Fruit fly (Drosophila melanogaster) whole organism, pupa: ENCODE results near the gene Trf5.

Source experiments
- CG10348 ChIP-seq: fragments of 200-800 bp; sonication (Bioruptor generic); IDR thresholded peaks from 2 replicates; pipeline ENCODE4 v1.3.6; 2022; ENCODE audit warnings: missing biosample characterization, missing genetic modification characterization
- CG14655 ChIP-seq: fragments of 200-800 bp; sonication (Bioruptor generic); optimal IDR thresholded peaks from 3 replicates; lab custom pipeline; 2017; ENCODE audit warnings: mild to moderate bottlenecking, missing biosample characterization, missing genetic modification reagents, missing genetic modification characterization
- EcR ChIP-seq: fragments of 200-800 bp; sonication (Bioruptor generic); optimal IDR thresholded peaks from 3 replicates; lab custom pipeline; 2019; ENCODE audit warnings: missing biosample characterization, missing genetic modification characterization, mild to moderate bottlenecking, moderate library complexity, missing genetic modification reagents

DNA sequence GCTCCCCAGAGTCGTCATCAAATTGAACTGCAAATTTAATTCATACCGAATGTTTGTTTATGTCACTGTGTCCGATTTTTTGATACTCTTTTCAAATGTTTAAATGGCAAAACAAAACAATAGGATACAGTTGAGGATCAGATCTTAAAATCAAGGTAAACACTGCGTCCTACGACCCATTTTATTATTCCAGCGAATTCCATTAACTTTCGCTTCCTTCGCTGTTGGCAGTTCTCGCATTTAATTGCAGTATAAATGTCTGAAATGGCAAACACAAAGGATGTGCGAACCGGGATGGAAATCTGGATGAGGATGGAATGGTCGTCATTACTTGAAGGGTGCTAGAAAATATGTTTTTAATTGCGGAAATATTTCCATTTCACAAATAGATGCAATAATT is 43.9 kb downstream of the Trf5 start, which contains the start of gene CG33125:
- TF ChIP-seq CG10348 (GFP tag; lab: Robert Waterston, UW) (no peak), CG14655 (GFP tag; lab: Kevin White, UChicago) (no peak), EcR (no peak)
